Worm (Caenorhabditis elegans) whole organism, late embryonic: ENCODE results near the gene T01B7.9.

ENCODE experiments used
- K02D7.2 ChIP-seq: sonication (generic microtip); optimal IDR thresholded peaks from 2 replicates; lab custom pipeline; 2017; ENCODE audit warnings: mild to moderate bottlenecking, missing genetic modification characterization, missing compliant biosample characterization
- ceh-14 ChIP-seq: sonication (generic microtip); optimal IDR thresholded peaks from 2 replicates; lab custom pipeline; 2016; ENCODE audit warnings: missing genotype, missing genetic modification characterization, missing compliant biosample characterization
- dmd-4 ChIP-seq: sonication (generic microtip); optimal IDR thresholded peaks from 2 replicates; lab custom pipeline; 2016; ENCODE audit warnings: borderline replicate concordance, missing genetic modification characterization, missing compliant biosample characterization
- elt-2 ChIP-seq: sonication (generic microtip); optimal IDR thresholded peaks from 2 replicates; lab custom pipeline; 2016; ENCODE audit warnings: missing genetic modification reagents, missing genetic modification characterization, missing compliant biosample characterization
- ref-2 ChIP-seq: sonication (generic microtip); optimal IDR thresholded peaks from 2 replicates; lab custom pipeline; 2016; ENCODE audit warnings: missing genetic modification characterization, missing compliant biosample characterization
- tbx-7 ChIP-seq: sonication (generic microtip); optimal IDR thresholded peaks from 2 replicates; lab custom pipeline; 2016; ENCODE audit warnings: missing genotype, missing genetic modification characterization, missing compliant biosample characterization

DNA sequence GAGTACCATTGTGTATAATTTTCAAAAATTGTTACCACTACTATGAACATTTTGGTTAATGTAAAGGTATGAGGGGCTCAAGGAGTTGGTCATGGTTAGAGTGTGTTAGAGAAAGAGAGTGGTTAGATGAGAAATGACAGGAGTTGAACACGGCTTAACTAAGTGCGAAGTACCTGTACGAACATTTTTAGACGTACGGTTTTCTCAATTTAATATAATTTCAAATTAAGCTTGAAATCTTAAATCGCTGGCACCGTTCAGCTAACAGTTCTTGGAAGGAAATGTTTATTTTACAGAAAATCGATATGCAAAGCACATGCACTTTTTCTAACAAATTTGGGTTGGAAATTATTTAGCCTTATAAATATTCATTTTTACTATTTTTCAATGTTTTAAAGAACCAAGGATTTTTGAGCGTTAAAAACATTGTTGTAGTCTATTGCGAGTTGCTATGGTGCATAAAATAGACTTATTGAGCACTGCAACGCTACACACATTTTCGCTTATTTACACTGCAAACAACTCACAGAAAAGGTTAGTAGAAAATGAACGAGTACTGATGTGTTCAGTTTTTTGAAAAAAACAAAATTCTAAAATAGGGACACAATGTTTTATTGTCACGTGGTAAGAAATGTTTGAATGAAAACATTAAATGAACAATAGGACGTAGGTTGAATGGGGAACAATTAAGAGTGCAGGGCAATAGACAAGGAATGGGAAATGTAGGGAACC, 24.8 kb downstream of the T01B7.9 start, which contains the start of gene sphk-1:
- TF ChIP-seq ref-2 (tag; lab: Kevin White, UChicago): no peak
- no peak for TF ChIP-seq K02D7.2 (tag; lab: Kevin White, UChicago)
- no peak for TF ChIP-seq tbx-7 (tag; lab: Kevin White, UChicago)
- no peak for TF ChIP-seq elt-2 (tag; lab: Kevin White, UChicago)
- TF ChIP-seq ceh-14: no peak
- TF ChIP-seq dmd-4: no peak
